Fruit fly (Drosophila melanogaster): ENCODE results near the gene Ir94f.

Ir94f gene

DNA sequence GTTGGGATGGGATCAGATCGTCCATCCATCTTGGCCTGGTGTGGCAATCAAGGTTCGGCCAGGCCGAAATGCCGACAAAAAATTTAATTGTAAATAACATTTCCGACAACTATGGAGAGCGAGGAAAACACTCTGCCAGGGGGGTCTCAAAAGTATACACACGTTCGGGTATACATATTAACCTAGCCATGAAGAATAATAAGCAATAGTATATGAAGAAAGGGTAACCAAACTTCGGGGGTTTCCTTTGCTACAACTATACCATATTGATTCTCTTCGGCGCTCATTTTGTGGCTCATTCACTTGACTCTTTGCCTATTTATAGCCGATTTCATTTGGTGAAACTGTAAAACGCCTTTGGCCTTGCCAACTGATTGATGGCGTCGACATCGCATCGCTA, 15.6 kb downstream of the Ir94f start:
- no peak for TF ChIP-seq Sin3A (optimal IDR thresholded peaks at IDR 0.05)
- TF ChIP-seq psq (optimal IDR thresholded peaks at IDR 0.05): no peak
- no peak for TF ChIP-seq Myc (optimal IDR thresholded peaks at IDR 0.05)
- no peak for TF ChIP-seq ttk (optimal IDR thresholded peaks at IDR 0.05)
- TF ChIP-seq insv (optimal IDR thresholded peaks at IDR 0.05): no peak
- no peak for TF ChIP-seq h (optimal IDR thresholded peaks at IDR 0.05)

- no peak for TF ChIP-seq psq (optimal IDR thresholded peaks at IDR 0.05)
- TF ChIP-seq h (optimal IDR thresholded peaks at IDR 0.05): no peak
- no peak for TF ChIP-seq Myc (optimal IDR thresholded peaks at IDR 0.05)
- TF ChIP-seq insv (optimal IDR thresholded peaks at IDR 0.05): no peak
- TF ChIP-seq ttk (optimal IDR thresholded peaks at IDR 0.05): no peak
- no peak for TF ChIP-seq Sin3A (optimal IDR thresholded peaks at IDR 0.05)
Measured at dm6 chr3R:23503511-23503910, 21.8 kb downstream of the Ir94f start.

DNA sequence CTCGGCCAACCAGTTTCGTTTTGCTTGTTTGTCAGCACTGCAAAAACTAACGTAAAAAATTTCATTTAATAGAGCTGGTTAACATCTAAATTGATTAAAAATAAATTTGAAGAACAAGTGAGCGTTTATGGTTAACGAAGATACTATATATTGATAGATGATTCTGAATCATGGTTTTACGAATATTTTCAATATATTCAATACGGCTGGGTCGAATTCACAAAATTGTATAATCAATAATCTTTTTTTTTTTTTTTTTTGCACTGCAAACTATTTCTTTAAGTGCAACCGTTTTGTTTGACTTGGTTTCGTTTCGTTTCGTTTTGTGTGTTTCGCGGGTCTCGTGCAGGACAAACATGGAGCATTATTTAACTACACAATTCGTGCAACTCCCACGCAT, 23.1 kb downstream of the Ir94f start:
- TF ChIP-seq h (optimal IDR thresholded peaks at IDR 0.05): no peak
- no peak for TF ChIP-seq Myc (optimal IDR thresholded peaks at IDR 0.05)
- no peak for TF ChIP-seq psq (optimal IDR thresholded peaks at IDR 0.05)
- TF ChIP-seq Sin3A (optimal IDR thresholded peaks at IDR 0.05): no peak
- TF ChIP-seq insv (optimal IDR thresholded peaks at IDR 0.05): no peak
- TF ChIP-seq ttk (optimal IDR thresholded peaks at IDR 0.05): no peak

DNA sequence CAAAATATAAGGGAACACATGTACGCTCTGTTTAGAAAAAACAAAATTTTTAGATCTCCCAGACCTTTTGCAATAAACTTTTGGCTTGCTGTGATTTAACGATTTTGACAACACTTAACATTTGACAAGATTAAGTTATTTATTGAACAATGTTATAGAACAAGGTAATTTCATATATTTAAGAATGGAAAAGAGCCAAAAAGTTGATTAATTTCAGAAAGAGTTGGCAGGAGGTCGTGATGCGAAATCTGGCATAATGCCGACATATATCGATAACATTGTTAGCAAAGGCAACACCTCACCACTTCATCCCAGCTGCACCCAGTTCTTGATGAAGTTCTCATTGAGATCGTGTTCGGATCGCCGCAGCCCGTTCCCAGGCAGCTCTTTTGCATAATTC, 25.7 kb downstream of the Ir94f start, which contains the start of gene CG34289:
Gene CG34289 (minus strand): TSS at position 101 of the 400 bp plus-strand sequence.
- TF ChIP-seq insv (optimal IDR thresholded peaks at IDR 0.05) (no peak), ttk (optimal IDR thresholded peaks at IDR 0.05) (no peak), psq (optimal IDR thresholded peaks at IDR 0.05) (no peak), Sin3A (optimal IDR thresholded peaks at IDR 0.05) (no peak), Myc (optimal IDR thresholded peaks at IDR 0.05) (no peak), h (optimal IDR thresholded peaks at IDR 0.05) (no peak)

- TF ChIP-seq insv (optimal IDR thresholded peaks at IDR 0.05) (no peak), Myc (optimal IDR thresholded peaks at IDR 0.05) (no peak), psq (optimal IDR thresholded peaks at IDR 0.05) (no peak), h (optimal IDR thresholded peaks at IDR 0.05) (no peak), Sin3A (optimal IDR thresholded peaks at IDR 0.05) (no peak), ttk (optimal IDR thresholded peaks at IDR 0.05) (no peak)
Measured at dm6 chr3R:23508304-23508703, 26.6 kb downstream of the Ir94f start.

DNA sequence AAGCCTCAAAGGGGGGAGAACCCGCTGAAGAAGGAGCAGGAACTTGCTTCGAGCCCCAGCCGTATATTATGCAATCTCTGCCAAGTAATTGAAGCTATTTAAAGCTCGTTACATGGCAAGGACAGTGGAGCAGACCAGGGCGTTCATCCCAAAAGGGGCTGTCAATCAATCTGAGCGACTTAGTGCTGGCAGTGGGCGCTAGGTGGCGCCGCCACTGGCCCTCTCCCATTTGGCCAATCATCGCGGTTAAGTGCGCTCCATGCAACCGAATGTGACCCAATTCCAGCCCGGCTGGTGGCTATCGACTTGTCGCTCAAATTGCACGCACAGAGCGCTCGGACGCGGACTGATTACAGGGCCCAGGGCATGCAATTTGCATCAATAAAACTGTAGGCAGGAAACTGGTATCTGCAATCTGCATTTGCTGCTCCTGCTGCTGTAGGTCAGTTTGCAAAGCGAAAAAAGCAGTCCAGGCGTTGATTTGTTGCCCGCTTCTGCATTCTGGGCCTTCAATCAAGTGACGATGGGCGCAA, 27.8 kb downstream of the Ir94f start:
- TF ChIP-seq h (optimal IDR thresholded peaks at IDR 0.05) (no peak), ttk (optimal IDR thresholded peaks at IDR 0.05) (no peak), insv (optimal IDR thresholded peaks at IDR 0.05) (no peak), Sin3A (optimal IDR thresholded peaks at IDR 0.05) (no peak), Myc (optimal IDR thresholded peaks at IDR 0.05) (no peak), psq (optimal IDR thresholded peaks at IDR 0.05) (no peak)

DNA sequence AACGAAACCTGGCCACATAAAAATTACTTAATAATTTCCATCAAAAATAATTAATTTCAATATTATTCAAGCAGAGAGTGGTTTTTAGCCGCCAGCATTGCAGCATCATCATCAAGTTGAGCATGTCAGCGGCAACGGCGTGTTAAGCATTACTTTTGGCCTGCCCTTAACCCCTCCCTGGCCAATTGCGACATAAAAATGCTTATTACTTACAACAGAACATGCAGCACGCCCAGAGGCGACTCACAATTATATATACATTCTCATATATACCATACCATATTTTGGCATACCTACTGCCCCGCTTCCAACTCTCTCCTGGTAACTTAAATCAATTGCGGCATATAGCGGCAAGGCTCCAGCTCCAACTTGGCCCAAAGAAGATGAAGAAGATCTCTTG, 29.7 kb downstream of the Ir94f start:
- TF ChIP-seq h (optimal IDR thresholded peaks at IDR 0.05) (no peak), insv (optimal IDR thresholded peaks at IDR 0.05) (no peak), ttk (optimal IDR thresholded peaks at IDR 0.05) (no peak), Sin3A (optimal IDR thresholded peaks at IDR 0.05) (no peak), Myc (optimal IDR thresholded peaks at IDR 0.05) (no peak), psq (optimal IDR thresholded peaks at IDR 0.05) (no peak)

- TF ChIP-seq psq (optimal IDR thresholded peaks at IDR 0.05) (no peak), Myc (optimal IDR thresholded peaks at IDR 0.05) (no peak), h (optimal IDR thresholded peaks at IDR 0.05) (no peak), Sin3A (optimal IDR thresholded peaks at IDR 0.05) (no peak), ttk (optimal IDR thresholded peaks at IDR 0.05) (no peak), insv (optimal IDR thresholded peaks at IDR 0.05) (no peak)
Measured at dm6 chr3R:23519395-23520101, 37.9 kb downstream of the Ir94f start, which contains the start of gene Irk2. Gene Irk2, minus strand, starts transcription at chr3R:23519445.

DNA sequence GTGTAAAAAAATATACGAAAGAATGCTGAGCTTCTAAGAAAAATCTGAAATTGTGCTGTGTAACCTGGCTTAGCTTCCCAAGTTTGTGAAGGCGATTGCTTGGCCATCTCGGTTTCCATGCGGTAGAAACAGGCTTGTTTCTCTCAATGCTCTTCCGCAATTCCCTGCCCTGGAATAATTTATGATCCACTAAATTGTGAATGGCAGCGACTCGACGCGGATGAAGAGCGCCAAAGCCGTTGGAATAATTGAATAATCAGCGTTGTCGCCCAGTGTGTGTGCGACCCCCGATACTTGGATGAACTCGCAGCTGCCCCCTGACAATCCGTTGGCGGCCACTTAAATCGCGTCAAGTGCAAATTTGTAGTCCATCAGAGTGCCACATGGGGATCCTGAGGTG, 39.8 kb downstream of the Ir94f start, which contains the start of gene CG10177:
Gene CG10177 (minus strand): TSS at position 101 of the 400 bp plus-strand sequence.
- TF ChIP-seq h (optimal IDR thresholded peaks at IDR 0.05): no peak
- no peak for TF ChIP-seq Sin3A (optimal IDR thresholded peaks at IDR 0.05)
- TF ChIP-seq psq (optimal IDR thresholded peaks at IDR 0.05): no peak
- no peak for TF ChIP-seq Myc (optimal IDR thresholded peaks at IDR 0.05)
- TF ChIP-seq ttk (optimal IDR thresholded peaks at IDR 0.05): no peak

DNA sequence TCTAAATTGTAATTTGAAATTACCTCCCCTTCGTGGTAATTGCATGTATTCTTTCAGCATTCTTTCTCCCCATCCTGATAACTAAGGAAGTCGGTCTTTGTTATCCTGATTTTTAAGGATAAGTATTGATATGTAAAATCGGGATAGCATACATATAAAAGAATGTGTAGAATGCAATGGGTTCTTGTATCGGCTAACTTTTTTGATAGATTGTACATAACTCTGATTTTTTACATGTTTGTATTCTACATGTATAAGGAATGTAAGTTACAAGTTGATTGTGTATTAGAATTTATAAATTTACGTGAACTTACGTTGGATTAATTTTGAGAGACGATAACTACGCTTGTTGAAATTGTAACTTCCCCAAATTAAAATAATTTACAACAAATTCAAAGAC, 40.6 kb downstream of the Ir94f start:
- TF ChIP-seq psq (optimal IDR thresholded peaks at IDR 0.05) (no peak), Myc (optimal IDR thresholded peaks at IDR 0.05) (no peak), Sin3A (optimal IDR thresholded peaks at IDR 0.05) (no peak), insv (optimal IDR thresholded peaks at IDR 0.05) (no peak), ttk (optimal IDR thresholded peaks at IDR 0.05) (no peak), h (optimal IDR thresholded peaks at IDR 0.05) (no peak)

DNA sequence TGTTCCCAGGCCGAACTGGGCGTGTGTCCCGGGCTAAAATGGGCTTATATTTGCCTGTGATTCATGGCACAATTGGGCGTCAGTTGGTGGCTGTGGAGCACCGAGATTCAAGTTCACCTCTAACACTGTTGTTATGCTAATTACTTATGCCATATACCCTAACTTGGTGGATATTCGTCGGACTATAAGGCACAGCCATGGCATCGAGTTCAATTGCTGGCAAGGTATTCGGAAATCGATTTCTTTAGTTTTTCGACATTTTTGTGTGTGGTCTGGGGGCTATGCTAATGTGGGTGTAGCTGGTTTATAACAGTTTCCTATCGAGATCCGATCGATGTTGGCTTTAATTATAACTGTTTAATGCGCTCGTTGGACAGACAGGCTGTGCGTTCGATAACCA, 44.4 kb downstream of the Ir94f start:
- TF ChIP-seq Sin3A (optimal IDR thresholded peaks at IDR 0.05) (no peak), ttk (optimal IDR thresholded peaks at IDR 0.05) (no peak), h (optimal IDR thresholded peaks at IDR 0.05) (no peak)

dm6 chr3R:23527396-23527795, 45.7 kb downstream of the Ir94f start:
- TF ChIP-seq insv (optimal IDR thresholded peaks at IDR 0.05) (no peak), Sin3A (optimal IDR thresholded peaks at IDR 0.05) (no peak), Myc (optimal IDR thresholded peaks at IDR 0.05) (no peak), h (optimal IDR thresholded peaks at IDR 0.05) (no peak), ttk (optimal IDR thresholded peaks at IDR 0.05) (no peak), psq (optimal IDR thresholded peaks at IDR 0.05) (no peak)

DNA sequence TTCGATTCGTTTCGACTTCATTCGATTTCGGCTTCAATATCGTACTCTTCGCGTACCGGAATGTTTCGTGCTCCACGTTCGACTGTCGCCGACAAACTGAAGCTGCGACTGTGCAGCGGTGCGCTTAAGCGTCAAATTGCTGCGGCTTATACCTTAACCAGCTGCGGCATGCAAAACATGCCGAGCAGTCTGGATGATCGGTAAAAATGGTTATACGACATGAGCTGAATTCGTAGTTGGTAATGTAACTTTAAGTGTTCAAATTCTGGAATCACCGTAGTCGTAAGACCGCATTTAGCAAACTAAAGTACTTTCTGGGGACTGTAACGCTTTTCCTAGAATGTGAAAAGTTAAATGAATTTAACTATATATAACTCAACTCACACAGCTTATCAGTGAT, 49.2 kb downstream of the Ir94f start, which contains the start of gene CG10175:
Gene CG10175 (minus strand): TSS at position 101 of the 400 bp plus-strand sequence.
- TF ChIP-seq Sin3A (optimal IDR thresholded peaks at IDR 0.05): no peak
- TF ChIP-seq h (optimal IDR thresholded peaks at IDR 0.05): no peak
- no peak for TF ChIP-seq insv (optimal IDR thresholded peaks at IDR 0.05)
- no peak for TF ChIP-seq Myc (optimal IDR thresholded peaks at IDR 0.05)
- TF ChIP-seq ttk (optimal IDR thresholded peaks at IDR 0.05): no peak
- no peak for TF ChIP-seq psq (optimal IDR thresholded peaks at IDR 0.05)
